Worm (Caenorhabditis elegans) whole organism, L4/young adult: ENCODE measurements around the gene srh-148.

Experiments
- W03F9.2 ChIP-seq: fragments of 150-350 bp; optimal IDR thresholded peaks from 2 replicates; lab custom pipeline; 2014; ENCODE audit warnings: missing biosample characterization, missing genetic modification characterization
- dao-5 ChIP-seq: sonication (generic microtip); optimal IDR thresholded peaks from 2 replicates; lab custom pipeline; 2016; ENCODE audit warnings: missing genotype, missing genetic modification characterization, moderate library complexity, missing compliant biosample characterization
- him-1 ChIP-seq: sonication (generic microtip); optimal IDR thresholded peaks from 2 replicates; lab custom pipeline; 2016; ENCODE audit warnings: missing genotype, missing genetic modification reagents, missing genetic modification characterization, missing compliant biosample characterization

ce11 chrV:15888751-15889150 is 30.6 kb upstream of the srh-148 start, which contains the start of gene cgt-1:
- no peak for TF ChIP-seq W03F9.2 (tag; lab: Kevin White, UChicago)
- TF ChIP-seq him-1 (tag; lab: Kevin White, UChicago), result no peak
- TF ChIP-seq dao-5 (tag; lab: Kevin White, UChicago), result no peak
